Worm (Caenorhabditis elegans): ENCODE results near the gene acr-18.
A peak's percentile ranks its signal among the peaks of the same experiment; 100 is the strongest.

acr-18 gene

ce11 chrV:15566511-15567178 lies 7.7 kb upstream of the acr-18 start (continued):
- no peak for TF ChIP-seq him-1 (tag; optimal IDR thresholded peaks at IDR 0.05)
- TF ChIP-seq lin-54 (GFP tag; optimal IDR thresholded peaks at IDR 0.05) = peak; percentile 37
- peak; percentile 40; the same call in 1 of the 2 replicates for TF ChIP-seq B0336.3 (GFP tag; IDR thresholded peaks at IDR 0.05)
- TF ChIP-seq mes-4 (tag; optimal IDR thresholded peaks at IDR 0.05) = no peak
- no peak for TF ChIP-seq hlh-12 (tag; optimal IDR thresholded peaks at IDR 0.05)
- TF ChIP-seq F37B4.10 (GFP tag; IDR thresholded peaks at IDR 0.05) = no peak
- TF ChIP-seq T07F8.4 (tag; optimal IDR thresholded peaks at IDR 0.05) = no peak
- TF ChIP-seq nhr-90 (tag; optimal IDR thresholded peaks at IDR 0.05) = no peak
- peak; percentile 66 for TF ChIP-seq lin-40 (tag; optimal IDR thresholded peaks at IDR 0.05)
- no peak for TF ChIP-seq cebp-2 (GFP tag; IDR thresholded peaks at IDR 0.05)
- peak; percentile 37 for TF ChIP-seq ceh-27 (GFP tag; optimal IDR thresholded peaks at IDR 0.05)
- TF ChIP-seq C06A6.2 (GFP tag; conservative IDR thresholded peaks at IDR 0.05) = 0 out of 2 replicates have a peak, but pooled peaks have one; percentile 24
- no peak for TF ChIP-seq rpc-1 (optimal IDR thresholded peaks at IDR 0.05)
- TF ChIP-seq rpc-1 (tag; optimal IDR thresholded peaks at IDR 0.05) = no peak
- no peak for TF ChIP-seq rec-8 (tag; optimal IDR thresholded peaks at IDR 0.05)
- TF ChIP-seq B0035.1 (tag; optimal IDR thresholded peaks at IDR 0.05) = no peak
- TF ChIP-seq aptf-3 (GFP tag; IDR thresholded peaks at IDR 0.05) = no peak
- 0 out of 2 replicates have a peak, but pooled peaks have one; percentile 4 for TF ChIP-seq mcd-1 (GFP tag; IDR thresholded peaks at IDR 0.05)
- no peak for TF ChIP-seq ztf-18 (tag; optimal IDR thresholded peaks at IDR 0.05)
- TF ChIP-seq let-607 (tag; optimal IDR thresholded peaks at IDR 0.05) = no peak
- peak; percentile 58 for TF ChIP-seq ztf-26 (tag; optimal IDR thresholded peaks at IDR 0.05)
- no peak for TF ChIP-seq ceh-91 (GFP tag; IDR thresholded peaks at IDR 0.05)
- no peak for TF ChIP-seq nhr-27 (tag; optimal IDR thresholded peaks at IDR 0.05)
- peak; percentile 5 for TF ChIP-seq tlf-1 (GFP tag; optimal IDR thresholded peaks at IDR 0.05)
- TF ChIP-seq Y95B8A.8 (GFP tag; IDR thresholded peaks at IDR 0.05) = no peak
- no peak for TF ChIP-seq egrh-3 (GFP tag; IDR thresholded peaks at IDR 0.05)
- TF ChIP-seq egl-18 (GFP tag; IDR thresholded peaks at IDR 0.05) = no peak
- TF ChIP-seq nfya-1 (tag; optimal IDR thresholded peaks at IDR 0.05; ENCODE audit: borderline replicate concordance, insufficient read depth) = no peak
- no peak for TF ChIP-seq mel-28 (tag; optimal IDR thresholded peaks at IDR 0.05; ENCODE audit: borderline replicate concordance)
- peak; percentile 68 for TF ChIP-seq F22D6.2 (tag; optimal IDR thresholded peaks at IDR 0.05)
- TF ChIP-seq attf-3 (GFP tag; conservative IDR thresholded peaks at IDR 0.05) = no peak
- no peak for TF ChIP-seq Y79H2A.3 (GFP tag; conservative IDR thresholded peaks at IDR 0.05)
- TF ChIP-seq zfh-2 (GFP tag; conservative IDR thresholded peaks at IDR 0.05) = peak; percentile 64; the same call in 1 of the 2 replicates
- TF ChIP-seq ztf-22 (GFP tag; optimal IDR thresholded peaks at IDR 0.05) = no peak
- TF ChIP-seq Y67H2A.10 (GFP tag; conservative IDR thresholded peaks at IDR 0.05) = no peak
- peak; percentile 77 for TF ChIP-seq somi-1 (GFP tag; optimal IDR thresholded peaks at IDR 0.05)
- TF ChIP-seq dox-1 (GFP tag; IDR thresholded peaks at IDR 0.05) = no peak; the same call in 1 of the 2 replicates
- peak; percentile 52; the same call in 1 of the 2 replicates for TF ChIP-seq egl-44 (GFP tag; IDR thresholded peaks at IDR 0.05)
- TF ChIP-seq die-1 (tag; optimal IDR thresholded peaks at IDR 0.05) = peak; percentile 34
- peak; percentile 52 for TF ChIP-seq ZK185.1 (tag; optimal IDR thresholded peaks at IDR 0.05; ENCODE audit: poor library complexity, severe bottlenecking)
- no peak for TF ChIP-seq attf-6 (GFP tag; IDR thresholded peaks at IDR 0.05)
- no peak for TF ChIP-seq ceh-58 (GFP tag; IDR thresholded peaks at IDR 0.05)
- 0 out of 2 replicates have a peak, but pooled peaks have one; percentile 55 for TF ChIP-seq let-526 (GFP tag; IDR thresholded peaks at IDR 0.05)
- TF ChIP-seq ekl-4 (GFP tag; IDR thresholded peaks at IDR 0.05) = no peak
- TF ChIP-seq akir-1 (GFP tag; optimal IDR thresholded peaks at IDR 0.05) = no peak
- TF ChIP-seq lin-35 (GFP tag; optimal IDR thresholded peaks at IDR 0.05) = peak in 1 of 3 experiments; percentile 38
- no peak for TF ChIP-seq sdz-38 (tag; optimal IDR thresholded peaks at IDR 0.05)
- TF ChIP-seq hmg-1.2 (GFP tag; IDR thresholded peaks at IDR 0.05) = peak; percentile 33; the same call in 1 of the 2 replicates
